Fruit fly (Drosophila melanogaster): Measurements from ENCODE around the gene CG10650.

The CG10650 gene

DNA sequence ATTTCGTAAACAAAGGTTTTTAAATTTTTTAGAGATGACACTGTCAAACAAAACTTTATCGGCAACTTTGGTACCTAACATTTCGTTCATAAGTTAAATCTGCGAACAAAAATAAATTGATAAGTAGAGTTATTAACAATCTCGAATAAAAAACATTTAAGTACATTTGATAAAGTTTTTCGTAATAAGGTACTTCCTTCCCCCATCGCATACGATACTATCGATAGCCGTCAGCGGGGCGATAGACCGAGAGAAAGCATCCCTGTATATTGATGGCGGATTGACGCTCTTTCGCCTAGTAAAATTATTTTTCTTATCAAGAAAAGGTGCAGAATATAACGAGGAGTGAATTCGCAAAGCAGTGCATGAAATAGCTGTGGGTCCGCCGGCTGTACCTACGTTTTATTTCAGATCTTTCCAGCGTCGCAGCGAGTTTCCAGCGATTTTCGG lies 49.4 kb upstream of the CG10650 start, which contains the start of the genes Ttc19 and Acn (continued):
- no peak for TF ChIP-seq pan (optimal IDR thresholded peaks at IDR 0.05)
- TF ChIP-seq pan (GFP tag; optimal IDR thresholded peaks at IDR 0.05 in 1 of 2, IDR thresholded peaks at IDR 0.05 in 1 of 2): peak in 1 of 2 experiments; percentile 87
- TF ChIP-seq Lim3 (GFP tag; IDR thresholded peaks at IDR 0.05): peak; percentile 46; the same call in 1 of the 2 replicates
- TF ChIP-seq CG13775 (GFP tag; optimal IDR thresholded peaks at IDR 0.05): peak; percentile 91
- TF ChIP-seq CG12391 (tag; optimal IDR thresholded peaks at IDR 0.05): peak; percentile 94
- TF ChIP-seq CG12744 (GFP tag; optimal IDR thresholded peaks at IDR 0.05): peak; percentile 77
- TF ChIP-seq ato (GFP tag; IDR thresholded peaks at IDR 0.05; ENCODE audit: partially characterized antibody): peak; percentile 88
- peak; percentile 71 for TF ChIP-seq Blimp-1 (GFP tag; optimal IDR thresholded peaks at IDR 0.05)
- TF ChIP-seq MBD-R2 (GFP tag; IDR thresholded peaks at IDR 0.05): peak; percentile 95
- peak; percentile 93 for TF ChIP-seq CHES-1-like (GFP tag; optimal IDR thresholded peaks at IDR 0.05)
- TF ChIP-seq gt (GFP tag; IDR thresholded peaks at IDR 0.05): 0 out of 2 replicates have a peak, but pooled peaks have one; percentile 40
- no peak for TF ChIP-seq sima (GFP tag; optimal IDR thresholded peaks at IDR 0.05)
- peak; percentile 75 for TF ChIP-seq CG4328 (GFP tag; optimal IDR thresholded peaks at IDR 0.05)
- TF ChIP-seq HHEX (GFP tag; optimal IDR thresholded peaks at IDR 0.05): peak; percentile 57
- TF ChIP-seq p53 (GFP tag; optimal IDR thresholded peaks at IDR 0.05): peak; percentile 65
- peak; percentile 90 for TF ChIP-seq trem (tag; optimal IDR thresholded peaks at IDR 0.05)
- TF ChIP-seq CG11398 (GFP tag; optimal IDR thresholded peaks at IDR 0.05): peak; percentile 81
- peak; percentile 93 for TF ChIP-seq mld (GFP tag; IDR thresholded peaks at IDR 0.05; ENCODE audit: partially characterized antibody)
- TF ChIP-seq ken (GFP tag; IDR thresholded peaks at IDR 0.05): peak; percentile 86
- peak; percentile 59 for TF ChIP-seq sens-2 (GFP tag; IDR thresholded peaks at IDR 0.05)
- no peak for TF ChIP-seq Jarid2 (GFP tag; optimal IDR thresholded peaks at IDR 0.05)
- TF ChIP-seq phol (tag; optimal IDR thresholded peaks at IDR 0.05): peak; percentile 96
- TF ChIP-seq lov (optimal IDR thresholded peaks at IDR 0.05): no peak
- TF ChIP-seq lov (GFP tag; IDR thresholded peaks at IDR 0.05): peak; percentile 71; the same call in 2 of the 3 replicates
- peak; percentile 92 for TF ChIP-seq CG34422 (GFP tag; IDR thresholded peaks at IDR 0.05)
- no peak for TF ChIP-seq Eip74EF (GFP tag; optimal IDR thresholded peaks at IDR 0.05)
- peak; percentile 36 for TF ChIP-seq CG31388 (GFP tag; optimal IDR thresholded peaks at IDR 0.05)
- TF ChIP-seq zen (tag; optimal IDR thresholded peaks at IDR 0.05): peak; percentile 83
- peak; percentile 72 for TF ChIP-seq Awh (GFP tag; IDR thresholded peaks at IDR 0.05)
- TF ChIP-seq Scr (GFP tag; IDR thresholded peaks at IDR 0.05; ENCODE audit: partially characterized antibody): peak; percentile 98
- peak; percentile 86 for TF ChIP-seq CG12659 (GFP tag; optimal IDR thresholded peaks at IDR 0.05)
- peak; percentile 17 for TF ChIP-seq Hand (GFP tag; optimal IDR thresholded peaks at IDR 0.05)
- TF ChIP-seq klu (GFP tag; IDR thresholded peaks at IDR 0.05): peak; percentile 72
- peak; percentile 79; the same call in 2 of the 3 replicates for TF ChIP-seq zen2 (GFP tag; IDR thresholded peaks at IDR 0.05; ENCODE audit: partially characterized antibody)
- TF ChIP-seq H2.0 (GFP tag; IDR thresholded peaks at IDR 0.05): peak; percentile 84
- TF ChIP-seq Dll (GFP tag; IDR thresholded peaks at IDR 0.05; ENCODE audit: partially characterized antibody): peak; percentile 98
- peak; percentile 85 for TF ChIP-seq Atf3 (GFP tag; optimal IDR thresholded peaks at IDR 0.05)
- TF ChIP-seq ftz-f1 (GFP tag; optimal IDR thresholded peaks at IDR 0.05): peak; percentile 40
- TF ChIP-seq CG11560 (tag; IDR thresholded peaks at IDR 0.05): peak; percentile 52; the same call in 2 of the 3 replicates
- TF ChIP-seq CG7786 (GFP tag; optimal IDR thresholded peaks at IDR 0.05): peak; percentile 91
- peak; percentile 90 for TF ChIP-seq Ets97D (GFP tag; optimal IDR thresholded peaks at IDR 0.05)
- TF ChIP-seq kay (GFP tag; optimal IDR thresholded peaks at IDR 0.05): peak; percentile 55
- 0 out of 2 replicates have a peak, but pooled peaks have one; percentile 20 for TF ChIP-seq aop (GFP tag; IDR thresholded peaks at IDR 0.05)
- peak; percentile 90 for TF ChIP-seq CG9609 (GFP tag; optimal IDR thresholded peaks at IDR 0.05)
- peak; percentile 67 for TF ChIP-seq gcm (GFP tag; optimal IDR thresholded peaks at IDR 0.05)
- TF ChIP-seq sob (GFP tag; IDR thresholded peaks at IDR 0.05): peak; percentile 91
- TF ChIP-seq CG12155 (GFP tag; optimal IDR thresholded peaks at IDR 0.05): peak; percentile 77
- TF ChIP-seq CG4820 (GFP tag; optimal IDR thresholded peaks at IDR 0.05): peak; percentile 80
- TF ChIP-seq Oli (tag; optimal IDR thresholded peaks at IDR 0.05): peak; percentile 66
- no peak for TF ChIP-seq CkIIα-i1 (GFP tag; IDR thresholded peaks at IDR 0.05)

All from whole organism, embryonic.